Worm (Caenorhabditis elegans): ENCODE data around the gene dot-1.2.

- no peak for TF ChIP-seq ama-1 (optimal IDR thresholded peaks at IDR 0.05)
- TF ChIP-seq tbx-37 (GFP tag; conservative IDR thresholded peaks at IDR 0.05), result no peak
- TF ChIP-seq hnd-1 (tag; optimal IDR thresholded peaks at IDR 0.05), result no peak
- TF ChIP-seq B0310.2 (tag; optimal IDR thresholded peaks at IDR 0.05), result no peak
- no peak for TF ChIP-seq ets-7 (tag; optimal IDR thresholded peaks at IDR 0.05)
- no peak for TF ChIP-seq aly-1 (tag; optimal IDR thresholded peaks at IDR 0.05)
- no peak for TF ChIP-seq flt-1 (GFP tag; IDR thresholded peaks at IDR 0.05)
- TF ChIP-seq scrt-1 (GFP tag; IDR thresholded peaks at IDR 0.05), result no peak
- no peak for TF ChIP-seq tra-4 (tag; optimal IDR thresholded peaks at IDR 0.05)
- TF ChIP-seq sea-1 (GFP tag; conservative IDR thresholded peaks at IDR 0.05), result no peak
These were observed 10.7 kb upstream of the dot-1.2 start, which contains the start of the genes Y62H9A.3 and Y62H9A.4 for ce11 chrX:11879871-11880270.

All from whole organism, early embryonic.